Worm (Caenorhabditis elegans): ENCODE data around the gene acs-4.

- no peak for TF ChIP-seq C34F6.9 (tag; optimal IDR thresholded peaks at IDR 0.05)
- peak; percentile 12 for TF ChIP-seq F13H6.1 (tag; optimal IDR thresholded peaks at IDR 0.05)
Observed at ce11 chrIII:7140228-7140710, 27.4 kb upstream of the acs-4 start.

All from whole organism, L2 larva.